Worm (Caenorhabditis elegans): ENCODE data around the gene F22F7.3.

DNA sequence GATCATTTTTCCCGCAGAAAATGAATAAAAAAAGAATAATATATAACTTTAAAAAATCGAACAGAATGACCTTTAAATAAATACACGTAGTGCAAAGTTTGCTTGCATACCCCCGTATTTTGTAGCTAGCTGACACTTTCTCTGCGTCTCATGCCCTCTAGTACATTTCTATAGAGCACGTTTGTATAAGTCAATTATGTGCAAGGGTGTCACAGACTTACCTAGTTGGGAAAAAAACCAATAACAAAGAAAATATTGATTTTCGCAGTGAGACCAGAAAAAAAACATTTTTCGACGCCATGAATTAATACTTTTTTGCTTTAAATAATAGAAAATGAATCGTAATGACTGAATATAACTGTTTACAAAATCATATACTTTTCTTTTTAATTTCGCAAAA is 1.2 kb upstream of the F22F7.3 start, which contains the start of gene ckb-4:
- TF ChIP-seq mep-1 (tag; optimal IDR thresholded peaks at IDR 0.05) = peak; percentile 29
- no peak for TF ChIP-seq unc-62 (GFP tag; optimal IDR thresholded peaks at IDR 0.05)
- no peak for TF ChIP-seq ham-2 (GFP tag; optimal IDR thresholded peaks at IDR 0.05)
- no peak for TF ChIP-seq sptf-1 (tag; optimal IDR thresholded peaks at IDR 0.05)
- TF ChIP-seq unc-120 (tag; optimal IDR thresholded peaks at IDR 0.05; ENCODE audit: poor library complexity, severe bottlenecking) = no peak
